Worm (Caenorhabditis elegans) whole organism, midembryonic: ENCODE data around the gene T25D1.3.
A peak's percentile ranks its signal among the peaks of the same experiment; 100 is the strongest.

ENCODE experiments used
- T22C8.4 ChIP-seq: fragments of 200-800 bp; sonication (Bioruptor generic); IDR thresholded peaks from 2 replicates; pipeline ENCODE4 v1.3.6; 2022; ENCODE audit warnings: missing genetic modification characterization, missing compliant biosample characterization
- cog-1 ChIP-seq: sonication (generic microtip); optimal IDR thresholded peaks from 2 replicates; lab custom pipeline; 2016; ENCODE audit warnings: missing genetic modification characterization, missing compliant biosample characterization
- flt-1 ChIP-seq: fragments of 200-800 bp; sonication (Bioruptor generic); IDR thresholded peaks from 2 replicates; pipeline ENCODE4 v1.3.6; 2022; ENCODE audit warnings: missing genetic modification characterization, missing compliant biosample characterization
- klf-2 ChIP-seq: fragments of 200-800 bp; sonication (Bioruptor generic); conservative IDR thresholded peaks from 2 replicates; pipeline ENCODE4 v1.3.6; 2022; ENCODE audit warnings: missing genetic modification reagents, missing genetic modification characterization, missing compliant biosample characterization
- med-1 ChIP-seq: sonication (generic microtip); optimal IDR thresholded peaks from 2 replicates; lab custom pipeline; 2017; ENCODE audit warnings: missing genetic modification characterization, mild to moderate bottlenecking, missing compliant biosample characterization, antibody characterized with exemption, missing genetic modification reagents; ENCODE audit not compliant: insufficient read depth
- ref-1 ChIP-seq: fragments of 200-800 bp; sonication (Bioruptor generic); conservative IDR thresholded peaks from 2 replicates; pipeline ENCODE4 v1.3.6; 2022; ENCODE audit warnings: missing genetic modification reagents, missing genetic modification characterization, missing compliant biosample characterization
- tab-1 ChIP-seq: fragments of 200-800 bp; sonication (Bioruptor generic); IDR thresholded peaks from 2 replicates; pipeline ENCODE4 v1.3.6; 2022; ENCODE audit warnings: missing genetic modification characterization, missing compliant biosample characterization
- ztf-23 ChIP-seq: fragments of 200-800 bp; sonication (Bioruptor generic); IDR thresholded peaks from 2 replicates; pipeline ENCODE4 v1.3.6; 2022; ENCODE audit warnings: missing genetic modification reagents, missing genetic modification characterization, missing compliant biosample characterization
- ztf-29 ChIP-seq: fragments of 200-800 bp; sonication (Bioruptor generic); IDR thresholded peaks from 2 replicates; pipeline ENCODE4 v1.3.6; 2022; ENCODE audit warnings: missing genetic modification reagents, missing genetic modification characterization, missing compliant biosample characterization

Gene T25D1.3

ce11 chrX:16534564-16534963 is 29.1 kb downstream of the T25D1.3 start:
- TF ChIP-seq ztf-23 (GFP tag; lab: Robert Waterston, UW) (no peak), tab-1 (no peak), cog-1 (no peak), klf-2 (GFP tag; lab: Robert Waterston, UW) (no peak), ref-1 (no peak), flt-1 (GFP tag; lab: Robert Waterston, UW) (0 out of 2 replicates have a peak, but pooled peaks have one; percentile 10), T22C8.4 (GFP tag; lab: Robert Waterston, UW) (no peak), ztf-29 (no peak), med-1 (GFP tag; lab: Kevin White, UChicago) (no peak)

ce11 chrX:16535192-16535591 is 29.7 kb downstream of the T25D1.3 start:
- TF ChIP-seq T22C8.4 (GFP tag; lab: Robert Waterston, UW), result no peak
- TF ChIP-seq tab-1, result no peak

- no peak for TF ChIP-seq tab-1
- no peak for TF ChIP-seq med-1 (GFP tag; lab: Kevin White, UChicago)
- no peak for TF ChIP-seq T22C8.4 (GFP tag; lab: Robert Waterston, UW)
- no peak for TF ChIP-seq klf-2 (GFP tag; lab: Robert Waterston, UW)
- TF ChIP-seq ref-1, result no peak
- TF ChIP-seq flt-1 (GFP tag; lab: Robert Waterston, UW), result no peak
- TF ChIP-seq ztf-29, result no peak
- TF ChIP-seq cog-1, result no peak
Measured at ce11 chrX:16536230-16536940, 30.9 kb downstream of the T25D1.3 start, which contains the start of gene pat-9. TSS of gene pat-9 (plus strand) at chrX:16536890.

ce11 chrX:16540374-16540773 is 34.9 kb downstream of the T25D1.3 start, which contains the start of gene osm-1:
TSS of gene osm-1 (plus strand) at chrX:16540674.
- TF ChIP-seq tab-1 (no peak), klf-2 (GFP tag; lab: Robert Waterston, UW) (no peak), cog-1 (no peak), ztf-23 (GFP tag; lab: Robert Waterston, UW) (no peak), T22C8.4 (GFP tag; lab: Robert Waterston, UW) (no peak), ref-1 (no peak), ztf-29 (no peak), flt-1 (GFP tag; lab: Robert Waterston, UW) (no peak), med-1 (GFP tag; lab: Kevin White, UChicago) (no peak)

DNA sequence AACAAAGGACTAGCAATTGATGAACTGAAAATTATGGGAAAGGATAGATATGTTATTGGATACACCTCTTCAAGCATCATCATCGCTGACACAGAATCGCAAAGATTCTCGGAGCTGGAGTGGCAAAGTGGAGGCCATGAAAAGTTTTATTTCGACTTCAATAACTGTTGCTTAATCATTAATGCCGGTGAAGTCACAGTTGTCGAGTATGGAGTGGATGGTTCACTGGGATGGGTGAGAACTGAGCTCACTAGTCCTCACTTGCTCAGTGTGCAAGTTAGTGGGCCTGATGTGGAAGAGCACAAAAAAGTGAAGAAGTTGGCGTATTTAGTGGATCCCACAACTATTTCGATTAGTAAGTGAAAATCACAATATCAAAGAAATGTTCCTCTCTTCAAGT is 38.4 kb downstream of the T25D1.3 start:
- no peak for TF ChIP-seq ztf-29
- no peak for TF ChIP-seq cog-1
- no peak for TF ChIP-seq klf-2 (GFP tag; lab: Robert Waterston, UW)
- TF ChIP-seq med-1 (GFP tag; lab: Kevin White, UChicago), result no peak
- no peak for TF ChIP-seq flt-1 (GFP tag; lab: Robert Waterston, UW)
- TF ChIP-seq ztf-23 (GFP tag; lab: Robert Waterston, UW), result no peak
- no peak for TF ChIP-seq ref-1
- TF ChIP-seq tab-1, result no peak

DNA sequence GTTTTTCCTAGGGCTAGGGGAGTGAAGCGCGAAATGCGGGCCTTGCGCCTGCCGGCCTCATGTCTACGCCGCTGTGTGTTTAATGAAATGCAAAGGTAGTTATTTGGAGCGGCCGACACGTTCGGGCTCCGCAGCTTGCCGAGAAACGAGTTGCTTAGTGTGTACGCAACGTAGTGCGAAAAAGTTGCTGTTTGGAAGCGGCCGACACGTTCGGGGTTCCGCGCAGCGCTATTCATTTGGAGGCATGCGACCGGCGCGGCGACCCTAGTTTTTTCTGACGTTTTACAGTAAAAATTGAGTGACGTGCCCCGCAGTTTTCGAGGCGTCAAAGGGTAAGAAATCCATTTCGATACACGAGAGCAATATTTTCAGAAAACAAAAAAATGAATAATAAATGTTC is 40.2 kb downstream of the T25D1.3 start:
- TF ChIP-seq klf-2 (GFP tag; lab: Robert Waterston, UW) (no peak), ztf-23 (GFP tag; lab: Robert Waterston, UW) (no peak), ztf-29 (no peak), cog-1 (no peak), ref-1 (no peak), med-1 (GFP tag; lab: Kevin White, UChicago) (no peak), T22C8.4 (GFP tag; lab: Robert Waterston, UW) (no peak), flt-1 (GFP tag; lab: Robert Waterston, UW) (no peak)

DNA sequence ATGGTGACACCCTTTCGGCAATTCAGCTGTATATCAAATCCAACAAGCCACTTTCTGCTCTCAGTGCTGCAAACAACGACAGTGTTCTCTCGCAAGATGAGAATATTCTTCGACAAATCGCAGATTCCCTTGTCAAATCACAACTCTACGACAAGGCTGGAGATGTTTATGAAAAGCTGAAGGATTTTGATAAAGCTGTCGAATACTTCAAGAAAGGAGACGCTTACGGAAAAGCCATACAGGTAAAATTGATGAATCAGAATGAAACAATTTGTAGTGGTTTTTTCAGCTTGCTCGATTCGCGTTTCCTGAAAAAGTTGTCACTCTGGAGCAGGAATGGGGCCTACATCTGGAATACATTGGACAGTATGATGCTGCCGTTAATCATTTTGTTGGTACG is 40.7 kb downstream of the T25D1.3 start:
- TF ChIP-seq ztf-29 (no peak), med-1 (GFP tag; lab: Kevin White, UChicago) (no peak), T22C8.4 (GFP tag; lab: Robert Waterston, UW) (no peak), ref-1 (no peak), klf-2 (GFP tag; lab: Robert Waterston, UW) (no peak), cog-1 (no peak), tab-1 (no peak), flt-1 (GFP tag; lab: Robert Waterston, UW) (no peak), ztf-23 (GFP tag; lab: Robert Waterston, UW) (no peak)

DNA sequence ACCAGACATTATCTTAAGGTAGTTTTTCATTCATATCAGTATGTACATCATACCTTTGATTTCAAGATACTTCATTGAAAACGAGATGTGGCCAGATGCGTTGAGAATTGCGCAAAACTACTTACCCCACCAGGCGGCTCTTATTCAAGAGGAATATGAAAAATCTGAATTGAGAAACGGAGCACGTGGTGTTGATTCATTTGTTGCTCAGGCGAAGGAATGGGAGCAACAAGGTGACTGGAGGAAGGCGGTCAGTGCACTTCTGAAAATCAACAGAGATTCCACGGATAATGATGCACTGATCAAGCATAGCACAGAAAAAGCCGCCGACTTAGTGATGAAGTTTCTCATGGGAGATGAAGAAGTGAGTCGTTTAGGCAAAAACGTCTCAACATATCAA is 42.8 kb downstream of the T25D1.3 start:
- no peak for TF ChIP-seq ztf-23 (GFP tag; lab: Robert Waterston, UW)
- no peak for TF ChIP-seq T22C8.4 (GFP tag; lab: Robert Waterston, UW)
- TF ChIP-seq klf-2 (GFP tag; lab: Robert Waterston, UW), result no peak
- TF ChIP-seq ztf-29, result no peak
- TF ChIP-seq med-1 (GFP tag; lab: Kevin White, UChicago), result no peak
- no peak for TF ChIP-seq flt-1 (GFP tag; lab: Robert Waterston, UW)
- TF ChIP-seq ref-1, result no peak

DNA sequence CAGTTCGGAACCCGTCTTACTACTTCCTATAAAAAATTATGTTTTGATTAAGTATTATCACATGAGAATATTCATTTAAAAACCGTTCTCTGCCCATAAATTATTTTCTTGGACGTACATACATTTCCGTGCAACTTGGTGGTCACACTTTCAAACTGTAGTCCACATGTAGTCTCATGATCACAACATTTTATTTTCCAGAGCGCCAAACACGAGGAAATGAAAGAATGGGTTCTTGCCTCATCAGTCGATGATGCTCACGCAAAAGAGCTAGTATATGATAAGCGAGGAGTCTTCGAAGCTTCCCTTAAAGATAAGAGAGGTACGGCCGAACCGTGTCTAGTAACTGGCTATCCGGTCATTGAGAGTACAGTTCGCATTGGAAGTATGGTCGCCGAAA is 45.1 kb downstream of the T25D1.3 start:
- TF ChIP-seq ref-1 (no peak), flt-1 (GFP tag; lab: Robert Waterston, UW) (no peak), T22C8.4 (GFP tag; lab: Robert Waterston, UW) (no peak), ztf-23 (GFP tag; lab: Robert Waterston, UW) (no peak), tab-1 (no peak), cog-1 (no peak), ztf-29 (no peak), med-1 (GFP tag; lab: Kevin White, UChicago) (no peak), klf-2 (GFP tag; lab: Robert Waterston, UW) (no peak)

DNA sequence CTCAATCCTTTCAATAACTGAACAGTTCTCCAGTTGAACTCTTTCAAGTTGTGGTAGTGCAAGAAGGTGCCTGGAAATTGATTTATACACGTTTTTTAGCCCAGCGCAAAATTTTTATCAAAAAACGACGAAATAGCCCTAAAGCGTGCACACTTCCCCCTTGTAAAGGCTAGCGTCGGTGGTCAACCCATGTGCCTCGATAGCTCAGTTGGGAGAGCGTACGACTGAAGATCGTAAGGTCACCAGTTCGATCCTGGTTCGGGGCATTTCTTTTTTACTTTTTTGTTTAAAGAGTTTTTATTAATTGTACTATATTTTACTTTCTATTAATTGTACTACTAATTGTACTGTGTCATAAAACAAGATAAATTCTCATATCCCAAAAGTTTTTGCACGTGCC is 45.9 kb downstream of the T25D1.3 start:
- 0 out of 2 replicates have a peak, but pooled peaks have one; percentile 12 for TF ChIP-seq ztf-29
- TF ChIP-seq tab-1, result peak; percentile 66
- 0 out of 2 replicates have a peak, but pooled peaks have one; percentile 20 for TF ChIP-seq T22C8.4 (GFP tag; lab: Robert Waterston, UW)
- peak; percentile 82 for TF ChIP-seq flt-1 (GFP tag; lab: Robert Waterston, UW)
- peak; percentile 57; the same call in 1 of the 2 replicates for TF ChIP-seq klf-2 (GFP tag; lab: Robert Waterston, UW)
- TF ChIP-seq ref-1, result no peak
- no peak for TF ChIP-seq med-1 (GFP tag; lab: Kevin White, UChicago)
- 0 out of 2 replicates have a peak, but pooled peaks have one; percentile 30 for TF ChIP-seq ztf-23 (GFP tag; lab: Robert Waterston, UW)
- no peak for TF ChIP-seq cog-1
